Fruit fly (Drosophila melanogaster): ENCODE results near the gene Scsalpha1.

Scsalpha1 gene

DNA sequence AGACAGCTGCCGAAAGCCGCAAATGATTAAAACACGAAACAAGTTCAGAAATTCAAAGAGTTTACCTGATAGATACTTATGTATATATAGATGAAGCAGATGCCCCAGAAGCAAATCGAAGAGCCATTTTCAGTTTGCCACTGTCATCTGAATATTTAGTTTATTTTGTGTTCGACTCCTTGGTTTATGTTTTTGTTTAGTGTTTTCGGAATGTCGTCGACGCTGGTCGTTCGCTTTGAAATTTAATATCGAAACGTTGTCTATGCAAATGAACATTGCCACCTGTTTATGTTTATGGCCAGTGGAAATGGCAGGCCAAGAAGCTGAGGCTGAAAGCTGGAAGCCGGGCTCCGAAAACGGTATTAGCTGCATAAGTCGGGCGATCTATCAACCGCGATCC is 37.0 kb downstream of the Scsalpha1 start:
- no peak for TF ChIP-seq Dif (GFP tag; optimal IDR thresholded peaks at IDR 0.05; ENCODE audit: partially characterized antibody)
- no peak for TF ChIP-seq fru (GFP tag; optimal IDR thresholded peaks at IDR 0.05)
- no peak for TF ChIP-seq Hr83 (GFP tag; optimal IDR thresholded peaks at IDR 0.05; ENCODE audit: poor library complexity, severe bottlenecking)
- TF ChIP-seq Dfd (GFP tag; optimal IDR thresholded peaks at IDR 0.05): no peak
- TF ChIP-seq Sp1 (GFP tag; optimal IDR thresholded peaks at IDR 0.05): no peak
- TF ChIP-seq HLH106 (tag; optimal IDR thresholded peaks at IDR 0.05): no peak

dm6 chr3L:3851847-3852246 is 37.8 kb downstream of the Scsalpha1 start:
- TF ChIP-seq GATAd (GFP tag; optimal IDR thresholded peaks at IDR 0.05) (no peak), fru (GFP tag; optimal IDR thresholded peaks at IDR 0.05) (peak; percentile 8), h (GFP tag; optimal IDR thresholded peaks at IDR 0.05) (peak; percentile 53), sv (GFP tag; optimal IDR thresholded peaks at IDR 0.05) (no peak), Myc (optimal IDR thresholded peaks at IDR 0.05) (no peak), foxo (GFP tag; optimal IDR thresholded peaks at IDR 0.05) (peak in 1 of 2 experiments; percentile 37), Hr83 (GFP tag; optimal IDR thresholded peaks at IDR 0.05; ENCODE audit: poor library complexity, severe bottlenecking) (no peak), OdsH (GFP tag; optimal IDR thresholded peaks at IDR 0.05) (peak; percentile 3), HLH106 (tag; optimal IDR thresholded peaks at IDR 0.05) (peak; percentile 15), ey (GFP tag; optimal IDR thresholded peaks at IDR 0.05) (peak; percentile 35), rgr (GFP tag; optimal IDR thresholded peaks at IDR 0.05) (peak; percentile 13), sage (GFP tag; optimal IDR thresholded peaks at IDR 0.05) (no peak), woc (GFP tag; optimal IDR thresholded peaks at IDR 0.05) (no peak), Vsx2 (GFP tag; optimal IDR thresholded peaks at IDR 0.05; ENCODE audit: partially characterized antibody) (no peak), br (GFP tag; optimal IDR thresholded peaks at IDR 0.05) (peak; percentile 16)

DNA sequence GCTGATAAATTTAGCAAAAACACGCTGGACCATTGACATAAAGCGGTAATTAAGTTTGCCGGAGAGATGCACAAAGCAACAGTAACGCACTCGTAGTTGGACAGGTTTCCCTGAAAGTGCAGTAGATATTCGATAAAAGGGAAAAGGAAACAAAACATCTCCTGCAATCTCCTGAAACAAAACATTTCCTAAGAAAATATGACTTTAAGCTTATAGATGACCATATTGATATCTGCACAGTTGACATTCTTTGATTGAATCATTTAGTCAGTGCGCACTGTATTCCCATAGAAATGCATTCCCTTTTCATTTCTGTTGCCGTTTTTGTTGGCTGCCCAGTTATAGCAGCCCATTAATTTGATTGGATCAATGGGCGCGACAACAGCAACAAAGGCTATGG is 38.8 kb downstream of the Scsalpha1 start:
- TF ChIP-seq ey (GFP tag; optimal IDR thresholded peaks at IDR 0.05) (no peak), Sp1 (GFP tag; optimal IDR thresholded peaks at IDR 0.05) (no peak), fru (GFP tag; optimal IDR thresholded peaks at IDR 0.05) (peak; percentile 4), rgr (GFP tag; optimal IDR thresholded peaks at IDR 0.05) (peak; percentile 24), GATAd (GFP tag; optimal IDR thresholded peaks at IDR 0.05) (no peak), sage (GFP tag; optimal IDR thresholded peaks at IDR 0.05) (no peak)

DNA sequence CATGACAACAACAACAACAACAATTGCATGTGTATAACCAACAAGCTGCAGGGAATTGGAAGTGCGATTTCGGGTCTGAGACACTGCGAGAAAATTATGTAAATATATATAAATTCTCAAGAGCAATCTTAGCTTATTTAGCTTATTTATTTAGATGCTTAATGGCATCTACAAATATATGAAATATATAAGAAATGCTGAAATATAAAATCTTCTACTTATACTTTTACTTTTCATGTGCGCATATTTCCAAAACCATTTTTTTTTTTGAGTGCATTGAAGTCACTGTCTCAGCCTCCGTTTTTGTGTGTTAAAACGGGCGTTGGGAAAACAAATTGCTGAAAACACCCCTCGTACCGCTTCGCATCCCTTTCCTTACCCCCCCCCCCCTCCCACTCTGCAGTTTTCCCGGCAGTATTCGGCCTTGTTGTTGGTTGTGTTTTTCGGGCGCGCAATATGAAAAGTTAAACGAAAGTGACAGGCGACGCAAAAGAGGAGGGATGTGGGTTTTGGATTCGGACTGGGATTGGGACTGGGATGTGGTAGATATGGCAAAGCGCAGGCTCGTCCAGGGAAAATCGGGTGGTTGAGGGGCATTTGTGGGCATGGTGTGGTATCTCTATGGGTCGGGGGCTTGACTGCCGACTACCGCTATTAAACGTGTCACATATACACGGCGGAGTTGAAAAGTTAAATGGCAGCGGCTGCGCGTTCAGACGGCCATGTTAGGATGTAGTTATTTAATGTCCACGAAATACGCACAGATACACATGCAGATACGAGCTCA is 41.4 kb downstream of the Scsalpha1 start:
- TF ChIP-seq OdsH (GFP tag; optimal IDR thresholded peaks at IDR 0.05) (peak; percentile 2), Hr78 (GFP tag; optimal IDR thresholded peaks at IDR 0.05) (no peak), ey (GFP tag; optimal IDR thresholded peaks at IDR 0.05) (no peak), psq (GFP tag; optimal IDR thresholded peaks at IDR 0.05) (no peak), jim (GFP tag; optimal IDR thresholded peaks at IDR 0.05) (no peak), Dfd (GFP tag; optimal IDR thresholded peaks at IDR 0.05) (no peak), lola (GFP tag; optimal IDR thresholded peaks at IDR 0.05) (no peak), h (GFP tag; optimal IDR thresholded peaks at IDR 0.05) (peak; percentile 9)

DNA sequence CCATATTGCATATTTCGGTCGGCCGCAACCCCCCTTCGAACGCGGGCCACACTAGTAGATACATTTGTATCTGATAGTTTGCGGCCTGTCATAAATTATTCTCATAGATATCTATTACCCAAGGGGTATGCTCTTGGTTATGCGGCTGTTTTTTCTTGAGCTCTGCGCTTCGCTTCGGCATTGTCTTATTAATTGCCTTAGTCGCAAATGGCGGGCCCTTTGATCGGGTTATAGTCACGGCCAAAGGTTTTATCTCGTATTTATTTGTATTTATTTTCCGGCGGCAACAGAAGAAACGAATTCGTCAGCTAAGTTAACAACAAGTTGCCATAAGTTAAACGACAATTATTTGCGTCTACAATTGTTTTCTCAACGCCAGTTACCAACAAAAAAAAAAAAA is 42.0 kb downstream of the Scsalpha1 start:
- TF ChIP-seq Abd-B (GFP tag; optimal IDR thresholded peaks at IDR 0.05) (no peak), Dfd (GFP tag; optimal IDR thresholded peaks at IDR 0.05) (no peak), tai (GFP tag; optimal IDR thresholded peaks at IDR 0.05) (no peak), rgr (GFP tag; optimal IDR thresholded peaks at IDR 0.05) (no peak), sv (GFP tag; optimal IDR thresholded peaks at IDR 0.05) (no peak), foxo (GFP tag; optimal IDR thresholded peaks at IDR 0.05) (no peak), Sp1 (GFP tag; optimal IDR thresholded peaks at IDR 0.05) (no peak), ey (GFP tag; optimal IDR thresholded peaks at IDR 0.05) (no peak), fru (GFP tag; optimal IDR thresholded peaks at IDR 0.05) (no peak), br (GFP tag; optimal IDR thresholded peaks at IDR 0.05) (no peak), woc (GFP tag; optimal IDR thresholded peaks at IDR 0.05) (no peak), sage (GFP tag; optimal IDR thresholded peaks at IDR 0.05) (no peak)

DNA sequence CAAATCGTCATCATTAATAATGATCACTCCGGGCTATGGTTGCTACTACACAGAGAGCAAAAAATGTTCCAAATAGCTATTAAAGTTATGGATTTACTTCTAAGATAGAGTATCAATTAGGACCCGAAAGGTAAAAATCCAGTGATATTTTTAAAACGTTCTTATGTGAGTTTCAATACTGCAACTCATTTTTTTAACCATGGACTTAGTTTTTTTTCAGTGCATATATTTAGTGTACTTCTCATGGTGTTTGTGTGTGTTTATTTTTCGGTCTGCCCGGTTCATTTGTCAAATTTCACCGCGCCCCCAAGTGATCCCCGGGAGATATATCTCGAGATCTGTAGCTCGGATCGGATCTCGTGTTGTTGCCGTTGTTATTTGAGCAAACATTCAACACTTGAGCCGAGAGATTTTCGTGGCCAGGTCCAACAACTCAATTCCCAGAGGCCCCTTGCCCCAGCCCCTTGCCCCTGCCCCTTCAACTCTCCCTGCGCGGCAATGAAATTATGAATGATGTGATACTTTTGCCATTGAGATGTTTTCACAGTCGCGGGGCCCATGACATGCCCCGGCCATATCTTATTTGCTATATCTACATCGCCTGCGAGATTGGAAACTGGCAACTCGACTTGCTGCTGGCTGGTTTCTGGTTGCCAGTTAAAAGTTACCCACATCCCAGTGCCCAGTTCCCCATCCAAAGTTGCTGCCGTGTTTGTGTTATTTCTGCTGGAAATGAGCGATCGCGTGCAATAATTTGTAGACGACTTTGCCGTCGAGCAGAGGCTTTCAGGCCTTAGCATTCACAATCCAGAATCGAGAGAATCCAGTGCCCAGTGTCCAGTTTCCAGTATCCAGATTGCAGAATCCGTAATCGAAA is 48.7 kb downstream of the Scsalpha1 start:
- no peak for TF ChIP-seq dl (GFP tag; optimal IDR thresholded peaks at IDR 0.05; ENCODE audit: insufficient read depth in 1 of 2, partially characterized antibody in 2 of 2)
- no peak for TF ChIP-seq Hr83 (GFP tag; optimal IDR thresholded peaks at IDR 0.05; ENCODE audit: poor library complexity, severe bottlenecking)
- TF ChIP-seq lola (GFP tag; optimal IDR thresholded peaks at IDR 0.05): no peak
- TF ChIP-seq CG9705 (GFP tag; optimal IDR thresholded peaks at IDR 0.05): no peak
- no peak for TF ChIP-seq Hr78 (GFP tag; optimal IDR thresholded peaks at IDR 0.05)
- TF ChIP-seq rgr (GFP tag; optimal IDR thresholded peaks at IDR 0.05): peak; percentile 41
- TF ChIP-seq Hnf4 (GFP tag; optimal IDR thresholded peaks at IDR 0.05): no peak
- no peak for TF ChIP-seq woc (GFP tag; optimal IDR thresholded peaks at IDR 0.05)
- peak; percentile 7 for TF ChIP-seq OdsH (GFP tag; optimal IDR thresholded peaks at IDR 0.05)
- TF ChIP-seq foxo (GFP tag; optimal IDR thresholded peaks at IDR 0.05): no peak
- no peak for TF ChIP-seq psq (GFP tag; optimal IDR thresholded peaks at IDR 0.05)
- TF ChIP-seq sv (GFP tag; optimal IDR thresholded peaks at IDR 0.05): peak; percentile 45
- no peak for TF ChIP-seq N (GFP tag; optimal IDR thresholded peaks at IDR 0.05)
- no peak for TF ChIP-seq Jra (GFP tag; optimal IDR thresholded peaks at IDR 0.05)
- TF ChIP-seq Myc (optimal IDR thresholded peaks at IDR 0.05): no peak
- no peak for TF ChIP-seq usp (GFP tag; optimal IDR thresholded peaks at IDR 0.05)
- no peak for TF ChIP-seq CG32264 (GFP tag; optimal IDR thresholded peaks at IDR 0.05)
- no peak for TF ChIP-seq ey (GFP tag; optimal IDR thresholded peaks at IDR 0.05)
- no peak for TF ChIP-seq Sp1 (GFP tag; optimal IDR thresholded peaks at IDR 0.05)
- no peak for TF ChIP-seq CrebA (GFP tag; optimal IDR thresholded peaks at IDR 0.05; ENCODE audit: borderline replicate concordance)
- TF ChIP-seq br (GFP tag; optimal IDR thresholded peaks at IDR 0.05): no peak

All from whole organism, wandering third instar larva.